Fruit fly (Drosophila melanogaster) whole organism, embryonic: ENCODE results near the gene CG5969.

ENCODE experiments used
- Atf6 ChIP-seq: fragments of 200-800 bp; sonication (Bioruptor generic); IDR thresholded peaks from 2 replicates; pipeline ENCODE4 v1.3.6; 2022; ENCODE audit warnings: missing biosample characterization, missing genetic modification characterization
- B-H2 ChIP-seq: fragments of 200-800 bp; sonication (Bioruptor generic); optimal IDR thresholded peaks from 2 replicates; lab custom pipeline; 2018; ENCODE audit warnings: missing biosample characterization, mild to moderate bottlenecking, missing genetic modification characterization
- Bgb ChIP-seq: fragments of 200-800 bp; sonication (Bioruptor generic); IDR thresholded peaks from 2 replicates; pipeline ENCODE4 v1.3.6; 2022; ENCODE audit warnings: missing biosample characterization, missing genetic modification characterization; ENCODE audit not compliant: partially characterized antibody
- CG10366 ChIP-seq: fragments of 200-800 bp; sonication (Bioruptor generic); IDR thresholded peaks from 2 replicates; pipeline ENCODE4 v1.3.6; 2022; ENCODE audit warnings: missing biosample characterization, missing genetic modification characterization
- CG12219 ChIP-seq: fragments of 200-800 bp; sonication (Bioruptor generic); optimal IDR thresholded peaks from 3 replicates; lab custom pipeline; 2018; ENCODE audit warnings: missing biosample characterization, mild to moderate bottlenecking, missing genetic modification characterization
- CG13424 ChIP-seq: fragments of 200-800 bp; sonication (Bioruptor generic); optimal IDR thresholded peaks from 2 replicates; lab custom pipeline; 2019; ENCODE audit warnings: missing biosample characterization, mild to moderate bottlenecking, missing genetic modification characterization, moderate library complexity
- CG15514 ChIP-seq: fragments of 200-800 bp; sonication (Bioruptor generic); optimal IDR thresholded peaks from 3 replicates; lab custom pipeline; 2017; ENCODE audit warnings: missing biosample characterization, missing genetic modification characterization, mild to moderate bottlenecking, moderate library complexity, missing genetic modification reagents
- CG1647 ChIP-seq: fragments of 200-800 bp; sonication (Bioruptor generic); optimal IDR thresholded peaks from 3 replicates; lab custom pipeline; 2016; ENCODE audit warnings: missing biosample characterization, missing genetic modification characterization
- CG30431 ChIP-seq: fragments of 200-800 bp; sonication (Bioruptor generic); optimal IDR thresholded peaks from 2 replicates; lab custom pipeline; 2017; ENCODE audit warnings: missing biosample characterization, missing genetic modification characterization
- CG31224 ChIP-seq: fragments of 200-800 bp; sonication (Bioruptor generic); IDR thresholded peaks from 2 replicates; pipeline ENCODE4 v1.3.6; 2022; ENCODE audit warnings: missing biosample characterization, missing genetic modification characterization
- CG32532 ChIP-seq: fragments of 200-800 bp; sonication (Bioruptor generic); IDR thresholded peaks from 2 replicates; pipeline ENCODE4 v1.3.6; 2022; ENCODE audit warnings: missing biosample characterization, missing genetic modification characterization
- CG34422 ChIP-seq: fragments of 200-800 bp; sonication (Bioruptor generic); IDR thresholded peaks from 3 replicates; pipeline ENCODE4 v1.3.6; 2022; ENCODE audit warnings: missing biosample characterization, missing genetic modification characterization
- CG3847 ChIP-seq: fragments of 200-800 bp; sonication (Bioruptor generic); IDR thresholded peaks from 2 replicates; pipeline ENCODE4 v1.3.6; 2022; ENCODE audit warnings: missing biosample characterization, missing genetic modification characterization
- CG4404 ChIP-seq: fragments of 200-800 bp; sonication (Bioruptor generic); IDR thresholded peaks from 2 replicates; pipeline ENCODE4 v1.3.6; 2022; ENCODE audit warnings: missing biosample characterization, missing genetic modification characterization
- CG7786 ChIP-seq: fragments of 200-800 bp; sonication (Bioruptor generic); optimal IDR thresholded peaks from 2 replicates; lab custom pipeline; 2016; ENCODE audit warnings: missing biosample characterization, missing genetic modification characterization
- CG8281 ChIP-seq: fragments of 200-800 bp; sonication (Bioruptor generic); optimal IDR thresholded peaks from 2 replicates; lab custom pipeline; 2018; ENCODE audit warnings: missing biosample characterization, mild to moderate bottlenecking, missing genetic modification characterization, moderate library complexity
- CG8359 ChIP-seq: fragments of 200-800 bp; sonication (Bioruptor generic); optimal IDR thresholded peaks from 2 replicates; lab custom pipeline; 2017; ENCODE audit warnings: missing biosample characterization, mild to moderate bottlenecking, missing genetic modification characterization, borderline replicate concordance
- CG8924 ChIP-seq: fragments of 200-800 bp; optimal IDR thresholded peaks from 3 replicates; lab custom pipeline; 2019; ENCODE audit warnings: missing biosample characterization, mild to moderate bottlenecking, missing genetic modification characterization, moderate library complexity
- Dip3 ChIP-seq: fragments of 200-800 bp; sonication (Bioruptor generic); optimal IDR thresholded peaks from 3 replicates; lab custom pipeline; 2016; ENCODE audit warnings: missing biosample characterization, missing genetic modification characterization
- Hr39 ChIP-seq: fragments of >200 bp; optimal IDR thresholded peaks from 2 replicates; lab custom pipeline; 2017
- Hsf ChIP-seq: fragments of 200-800 bp; sonication (Bioruptor generic); optimal IDR thresholded peaks from 3 replicates; lab custom pipeline; 2016; ENCODE audit warnings: missing biosample characterization, missing genetic modification characterization
- Jarid2 ChIP-seq: fragments of 200-800 bp; sonication (Bioruptor generic); optimal IDR thresholded peaks from 3 replicates; lab custom pipeline; 2017; ENCODE audit warnings: mild to moderate bottlenecking, missing biosample characterization, missing genetic modification reagents, missing genetic modification characterization
- Mad ChIP-seq: fragments of 200-800 bp; sonication (Bioruptor generic); optimal IDR thresholded peaks from 2 replicates; lab custom pipeline; 2016; ENCODE audit warnings: missing biosample characterization, missing genetic modification characterization
- Meics ChIP-seq: fragments of 200-800 bp; sonication (Bioruptor generic); optimal IDR thresholded peaks from 2 replicates; lab custom pipeline; 2017; ENCODE audit warnings: missing biosample characterization, mild to moderate bottlenecking, missing genetic modification characterization
- Neu2 ChIP-seq: fragments of 200-800 bp; sonication (Bioruptor generic); optimal IDR thresholded peaks from 3 replicates; lab custom pipeline; 2016; ENCODE audit warnings: missing biosample characterization, missing genetic modification characterization, borderline replicate concordance
- Optix ChIP-seq: fragments of 200-800 bp; sonication (Bioruptor generic); IDR thresholded peaks from 3 replicates; pipeline ENCODE4 v1.3.6; 2022; ENCODE audit warnings: missing biosample characterization, missing genetic modification characterization
- Pdp1 ChIP-seq, 2 experiments: fragments of 200-800 bp; sonication (Bioruptor generic); optimal IDR thresholded peaks; 3 replicates each; lab custom pipeline; 2016; ENCODE audit warnings: missing biosample characterization in 2 of 2, missing genetic modification characterization in 2 of 2, mild to moderate bottlenecking in 1 of 2, moderate library complexity in 1 of 2
- Six4 ChIP-seq: fragments of 200-800 bp; sonication (Bioruptor generic); optimal IDR thresholded peaks from 2 replicates; lab custom pipeline; 2016; ENCODE audit warnings: missing biosample characterization, missing genetic modification characterization
- Sox102F ChIP-seq: fragments of 200-800 bp; sonication (Bioruptor generic); optimal IDR thresholded peaks from 2 replicates; lab custom pipeline; 2018; ENCODE audit warnings: missing biosample characterization, mild to moderate bottlenecking, missing genetic modification characterization, moderate library complexity
- TFAM ChIP-seq: fragments of 200-800 bp; sonication (Bioruptor generic); optimal IDR thresholded peaks from 2 replicates; lab custom pipeline; 2017; ENCODE audit warnings: missing biosample characterization, missing genetic modification characterization, inconsistent platforms
- Xbp1 ChIP-seq: fragments of 200-800 bp; sonication (Bioruptor generic); optimal IDR thresholded peaks from 3 replicates; lab custom pipeline; 2016; ENCODE audit warnings: missing biosample characterization, mild to moderate bottlenecking, missing genetic modification characterization
- al ChIP-seq: fragments of 200-800 bp; sonication (Bioruptor generic); IDR thresholded peaks from 2 replicates; pipeline ENCODE4 v1.3.6; 2022; ENCODE audit warnings: missing biosample characterization, missing genetic modification characterization
- ato ChIP-seq: fragments of 200-800 bp; sonication (Bioruptor generic); IDR thresholded peaks from 2 replicates; pipeline ENCODE4 v1.3.6; 2022; ENCODE audit warnings: missing biosample characterization, missing genetic modification characterization; ENCODE audit not compliant: partially characterized antibody
- bsh ChIP-seq, 2 experiments: fragments of 200-800 bp; sonication (Bioruptor generic); optimal IDR thresholded peaks; 2 replicates each; lab custom pipeline; 2017 to 2018; ENCODE audit warnings: mild to moderate bottlenecking in 2 of 2, missing biosample characterization in 2 of 2, missing genetic modification characterization in 2 of 2, moderate library complexity in 1 of 2
- chm ChIP-seq: fragments of 200-800 bp; sonication (Bioruptor generic); IDR thresholded peaks from 2 replicates; pipeline ENCODE4 v1.3.6; 2022; ENCODE audit warnings: missing biosample characterization, missing genetic modification characterization
- crol ChIP-seq: fragments of 200-800 bp; sonication (Bioruptor generic); IDR thresholded peaks from 2 replicates; pipeline ENCODE4 v1.3.6; 2022; ENCODE audit warnings: missing biosample characterization, missing genetic modification characterization
- ftz-f1 ChIP-seq: fragments of 200-800 bp; sonication (Bioruptor generic); optimal IDR thresholded peaks from 2 replicates; lab custom pipeline; 2016; ENCODE audit warnings: missing biosample characterization, missing genetic modification characterization
- gfzf ChIP-seq: fragments of 200-800 bp; sonication (Bioruptor generic); optimal IDR thresholded peaks from 2 replicates; lab custom pipeline; 2016; ENCODE audit warnings: missing biosample characterization, mild to moderate bottlenecking, missing genetic modification characterization, moderate library complexity
- gsb-n ChIP-seq: fragments of 200-800 bp; sonication (Bioruptor generic); optimal IDR thresholded peaks from 3 replicates; lab custom pipeline; 2018; ENCODE audit warnings: missing biosample characterization, mild to moderate bottlenecking, missing genetic modification characterization
- jing ChIP-seq: fragments of 200-800 bp; sonication (Bioruptor generic); optimal IDR thresholded peaks from 2 replicates; lab custom pipeline; 2018; ENCODE audit warnings: missing biosample characterization, mild to moderate bottlenecking, missing genetic modification characterization
- lilli ChIP-seq: fragments of 200-800 bp; sonication (Bioruptor generic); optimal IDR thresholded peaks from 3 replicates; lab custom pipeline; 2016; ENCODE audit warnings: missing biosample characterization, missing genetic modification characterization
- lmd ChIP-seq: fragments of 200-800 bp; sonication (Bioruptor generic); IDR thresholded peaks from 2 replicates; pipeline ENCODE4 v1.3.6; 2022; ENCODE audit warnings: missing biosample characterization, missing genetic modification characterization
- nau ChIP-seq: fragments of 200-800 bp; sonication (Bioruptor generic); optimal IDR thresholded peaks from 3 replicates; lab custom pipeline; 2017; ENCODE audit warnings: missing biosample characterization, mild to moderate bottlenecking, missing genetic modification characterization, missing genetic modification reagents
- pnt ChIP-seq: fragments of 200-800 bp; sonication (Bioruptor generic); optimal IDR thresholded peaks from 3 replicates; lab custom pipeline; 2016; ENCODE audit warnings: missing biosample characterization, missing genetic modification characterization
- pros ChIP-seq: fragments of 200-800 bp; sonication (Bioruptor generic); optimal IDR thresholded peaks from 3 replicates; lab custom pipeline; 2019; ENCODE audit warnings: missing biosample characterization, mild to moderate bottlenecking, missing genetic modification characterization, moderate library complexity
- sc ChIP-seq, 3 experiments: fragments of >200 bp in 2 of 3; fragments of 200-800 bp in 1 of 3; sonication (Bioruptor generic) in 1 of 3; optimal IDR thresholded peaks; 2 replicates in 2 of 3; 3 replicates in 1 of 3; lab custom pipeline; 2017; ENCODE audit warnings: mild to moderate bottlenecking in 1 of 3, missing biosample characterization in 1 of 3, missing genetic modification characterization in 1 of 3, missing genetic modification reagents in 1 of 3
- tap ChIP-seq: fragments of 200-800 bp; optimal IDR thresholded peaks from 3 replicates; lab custom pipeline; 2019; ENCODE audit warnings: missing biosample characterization, mild to moderate bottlenecking, missing genetic modification characterization, moderate library complexity
- tgo ChIP-seq: fragments of 200-800 bp; sonication (Bioruptor generic); IDR thresholded peaks from 3 replicates; pipeline ENCODE4 v1.3.6; 2022; ENCODE audit warnings: missing biosample characterization, missing genetic modification characterization
- tll ChIP-seq, 2 experiments: fragments of 200-800 bp in 1 of 2; fragments of >200 bp in 1 of 2; sonication (Bioruptor generic) in 1 of 2; optimal IDR thresholded peaks; 2 replicates each; lab custom pipeline; 2017 to 2019; ENCODE audit warnings: missing biosample characterization in 2 of 2, missing genetic modification characterization in 2 of 2, mild to moderate bottlenecking in 1 of 2, moderate library complexity in 1 of 2

Gene CG5969

DNA sequence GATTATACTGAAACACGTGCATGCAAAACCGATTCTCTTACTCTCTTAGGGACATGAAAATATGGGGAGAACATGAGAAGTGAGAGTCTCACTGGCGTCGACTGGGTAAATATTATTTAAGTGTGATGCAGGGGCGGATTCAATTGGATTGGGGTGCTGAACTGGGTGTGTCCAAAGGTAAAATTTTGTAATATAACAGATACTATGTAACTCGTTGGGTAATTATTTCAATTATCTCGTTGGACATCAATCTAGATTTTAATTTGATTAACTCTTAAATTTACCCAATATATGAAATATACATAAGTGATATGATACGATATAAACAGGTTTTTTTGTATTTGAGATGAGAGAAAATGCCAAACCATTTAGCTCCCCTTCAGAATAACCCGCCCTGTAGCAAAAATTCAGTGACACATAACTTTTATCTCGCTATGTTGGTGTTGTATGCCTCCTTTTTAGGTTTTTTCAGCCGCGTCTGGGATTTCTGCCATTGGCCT is 34.6 kb downstream of the CG5969 start (continued):
- TF ChIP-seq lilli (GFP tag; lab: Kevin White, UChicago), result peak; percentile 98
- peak; percentile 90 for TF ChIP-seq pnt (GFP tag; lab: Kevin White, UChicago)
- TF ChIP-seq CG30431 (GFP tag; lab: Kevin White, UChicago), result peak; percentile 75
- peak; percentile 95 for TF ChIP-seq Atf6 (GFP tag; lab: Robert Waterston, UW)
- peak; percentile 83 for TF ChIP-seq CG12219 (GFP tag; lab: Kevin White, UChicago)
- TF ChIP-seq TFAM (GFP tag; lab: Kevin White, UChicago), result peak; percentile 38
- peak; percentile 92 for TF ChIP-seq chm
- TF ChIP-seq Mad (GFP tag; lab: Kevin White, UChicago), result peak; percentile 90
- no peak for TF ChIP-seq gfzf (GFP tag; lab: Kevin White, UChicago)
- peak; percentile 94 for TF ChIP-seq CG7786 (GFP tag; lab: Kevin White, UChicago)
- TF ChIP-seq CG31224 (GFP tag; lab: Robert Waterston, UW), result peak; percentile 92
- TF ChIP-seq Hr39 (lab: Kevin White, UChicago), result no peak
- peak; percentile 89 for TF ChIP-seq CG8924
- TF ChIP-seq jing (GFP tag; lab: Kevin White, UChicago), result peak; percentile 80
- peak; percentile 93 for TF ChIP-seq Xbp1 (GFP tag; lab: Kevin White, UChicago)
- TF ChIP-seq bsh (GFP tag; optimal IDR thresholded peaks at IDR 0.05; lab: Kevin White, UChicago), result peak; percentile 71 to 86
- TF ChIP-seq ftz-f1 (GFP tag; lab: Kevin White, UChicago), result peak; percentile 60
- peak; percentile 64 for TF ChIP-seq Neu2 (GFP tag; lab: Kevin White, UChicago)
- TF ChIP-seq CG13424, result peak; percentile 90
- TF ChIP-seq CG3847 (GFP tag; lab: Robert Waterston, UW), result peak; percentile 97
- TF ChIP-seq CG8359 (GFP tag; lab: Kevin White, UChicago), result peak; percentile 84
- TF ChIP-seq Dip3 (GFP tag; lab: Kevin White, UChicago), result peak; percentile 96
- TF ChIP-seq Six4 (GFP tag; lab: Kevin White, UChicago), result peak; percentile 89
- peak; percentile 54; the same call in 1 of the 3 replicates for TF ChIP-seq Optix (GFP tag; lab: Robert Waterston, UW)
- no peak; the same call in 1 of the 2 replicates for TF ChIP-seq crol
- no peak for TF ChIP-seq tll (GFP tag; optimal IDR thresholded peaks at IDR 0.05; lab: Kevin White, UChicago)
- TF ChIP-seq CG32532 (GFP tag; lab: Robert Waterston, UW), result peak; percentile 98
- peak; percentile 76 for TF ChIP-seq CG8281
- peak; percentile 96 for TF ChIP-seq CG4404 (GFP tag; lab: Robert Waterston, UW)
- peak; percentile 74 for TF ChIP-seq Jarid2 (GFP tag; lab: Kevin White, UChicago)
- no peak for TF ChIP-seq sc (optimal IDR thresholded peaks at IDR 0.05; lab: Kevin White, UChicago)
- peak; percentile 49 for TF ChIP-seq sc (GFP tag; optimal IDR thresholded peaks at IDR 0.05; lab: Kevin White, UChicago)
- peak; percentile 96 for TF ChIP-seq lmd
- peak; percentile 54 for TF ChIP-seq pros
- peak; percentile 94 for TF ChIP-seq Hsf (GFP tag; lab: Kevin White, UChicago)
- TF ChIP-seq CG15514 (GFP tag; lab: Kevin White, UChicago), result peak; percentile 90
- TF ChIP-seq Sox102F, result peak; percentile 88
- TF ChIP-seq Bgb (GFP tag; lab: Robert Waterston, UW), result peak; percentile 65
- peak; percentile 89 for TF ChIP-seq nau
- TF ChIP-seq CG34422 (GFP tag; lab: Robert Waterston, UW), result peak; percentile 93
- TF ChIP-seq tap, result peak; percentile 56
- TF ChIP-seq CG1647 (GFP tag; lab: Kevin White, UChicago), result peak; percentile 92
- TF ChIP-seq al (GFP tag; lab: Robert Waterston, UW), result peak; percentile 95
- peak; percentile 95 for TF ChIP-seq tgo
- peak; percentile 94 to 95 for TF ChIP-seq Pdp1 (GFP tag; optimal IDR thresholded peaks at IDR 0.05; lab: Kevin White, UChicago)
- peak; percentile 76 for TF ChIP-seq gsb-n
- peak; percentile 96 for TF ChIP-seq B-H2 (GFP tag; lab: Kevin White, UChicago)
- peak; percentile 96 for TF ChIP-seq Meics (GFP tag; lab: Kevin White, UChicago)
- TF ChIP-seq CG10366, result peak; percentile 87
- TF ChIP-seq ato (GFP tag; lab: Robert Waterston, UW), result no peak
